Worm (Caenorhabditis elegans) whole organism, L1 larva: ENCODE data around the gene pitp-1.

ENCODE experiments used
- alr-1 ChIP-seq: fragments of 200-800 bp; sonication (Bioruptor generic); optimal IDR thresholded peaks from 2 replicates; lab custom pipeline; 2018; ENCODE audit warnings: borderline replicate concordance, mild to moderate bottlenecking, missing genetic modification characterization, missing compliant biosample characterization
- blmp-1 ChIP-seq: fragments of 150-350 bp; optimal IDR thresholded peaks from 2 replicates; lab custom pipeline; 2014; ENCODE audit warnings: missing biosample characterization, missing genetic modification characterization
- ceh-63 ChIP-seq: fragments of 200-800 bp; sonication (Bioruptor generic); optimal IDR thresholded peaks from 2 replicates; lab custom pipeline; 2018; ENCODE audit warnings: mild to moderate bottlenecking, missing genetic modification characterization, missing compliant biosample characterization
- fkh-10 ChIP-seq: sonication (generic microtip); optimal IDR thresholded peaks from 2 replicates; lab custom pipeline; 2017; ENCODE audit warnings: missing biosample characterization, missing genetic modification reagents, missing genetic modification characterization
- lin-15B ChIP-seq: fragments of 150-350 bp; sonication (generic microtip); optimal IDR thresholded peaks from 3 replicates; lab custom pipeline; 2014; ENCODE audit warnings: missing biosample characterization, missing genetic modification characterization
- lin-35 ChIP-seq, 2 experiments: fragments of 150-350 bp; optimal IDR thresholded peaks; 2 replicates each; lab custom pipeline; 2014; ENCODE audit warnings: missing biosample characterization in 2 of 2, missing genetic modification characterization in 2 of 2, missing genetic modification reagents in 2 of 2
- lin-39 ChIP-seq: fragments of 150-350 bp; optimal IDR thresholded peaks from 2 replicates; lab custom pipeline; 2014; ENCODE audit warnings: missing biosample characterization, missing genetic modification reagents, missing genetic modification characterization
- pqm-1 ChIP-seq: sonication (generic microtip); optimal IDR thresholded peaks from 3 replicates; lab custom pipeline; 2017; ENCODE audit warnings: missing biosample characterization, missing genetic modification characterization
- snpc-4 ChIP-seq: fragments of 150-350 bp; optimal IDR thresholded peaks from 2 replicates; lab custom pipeline; 2014; ENCODE audit warnings: missing biosample characterization, missing genetic modification characterization
- snu-23 ChIP-seq: sonication (generic microtip); optimal IDR thresholded peaks from 2 replicates; lab custom pipeline; 2016; ENCODE audit warnings: missing genetic modification characterization, missing compliant biosample characterization
- sox-4 ChIP-seq: sonication (generic microtip); optimal IDR thresholded peaks from 2 replicates; lab custom pipeline; 2016; ENCODE audit warnings: missing genetic modification characterization, missing compliant biosample characterization
- unc-62 ChIP-seq: fragments of 150-350 bp; optimal IDR thresholded peaks from 2 replicates; lab custom pipeline; 2014; ENCODE audit warnings: missing biosample characterization, missing genetic modification reagents, missing genetic modification characterization
- ztf-11 ChIP-seq, 2 experiments: sonication (generic microtip); optimal IDR thresholded peaks; 2 replicates each; lab custom pipeline; 2016 to 2017; ENCODE audit warnings: missing genetic modification characterization in 2 of 2, missing biosample characterization in 1 of 2, missing compliant biosample characterization in 1 of 2

- TF ChIP-seq ceh-63 (GFP tag; lab: Kevin White, UChicago) (no peak), fkh-10 (GFP tag; lab: Kevin White, UChicago) (peak; percentile 66), sox-4 (tag; lab: Kevin White, UChicago) (no peak), unc-62 (GFP tag; lab: Kevin White, UChicago) (no peak), lin-35 (GFP tag; optimal IDR thresholded peaks at IDR 0.05; lab: Kevin White, UChicago) (peak; percentile 88 to 92), pqm-1 (no peak), ztf-11 (tag; optimal IDR thresholded peaks at IDR 0.05; lab: Kevin White, UChicago) (no peak), lin-39 (no peak), snu-23 (peak; percentile 90), blmp-1 (tag; lab: Kevin White, UChicago) (peak; percentile 53), alr-1 (tag; lab: Kevin White, UChicago) (no peak), lin-15B (tag; lab: Kevin White, UChicago) (peak; percentile 81), snpc-4 (tag; lab: Kevin White, UChicago) (peak; percentile 71)
Measured at ce11 chrIII:3505051-3505548, 24.5 kb downstream of the pitp-1 start, which contains the start of gene lias-1.
